Worm (Caenorhabditis elegans) whole organism, L4 larva: ENCODE data around the gene srt-73.

Experiments
- F37D6.2 ChIP-seq: sonication (generic microtip); optimal IDR thresholded peaks from 2 replicates; lab custom pipeline; 2016; ENCODE audit warnings: mild to moderate bottlenecking, missing genetic modification characterization, missing compliant biosample characterization
- F44E2.7 ChIP-seq: fragments of 200-800 bp; sonication (Bioruptor generic); IDR thresholded peaks from 2 replicates; pipeline ENCODE4 v2.1.2; 2022; ENCODE audit warnings: missing genetic modification characterization, missing compliant biosample characterization
- F49E8.2 ChIP-seq: sonication (generic microtip); optimal IDR thresholded peaks from 2 replicates; lab custom pipeline; 2016; ENCODE audit warnings: missing compliant biosample characterization, mild to moderate bottlenecking, missing genetic modification characterization, borderline replicate concordance
- T20F7.1 ChIP-seq: fragments of 200-800 bp; sonication (Bioruptor generic); optimal IDR thresholded peaks from 2 replicates; lab custom pipeline; 2018; ENCODE audit warnings: mild to moderate bottlenecking, missing genetic modification characterization, missing compliant biosample characterization
- ZK546.5 ChIP-seq, 2 experiments: sonication (generic microtip); optimal IDR thresholded peaks; 2 replicates each; lab custom pipeline; 2017; ENCODE audit warnings: missing biosample characterization in 2 of 2, missing genetic modification characterization in 2 of 2
- ama-1 ChIP-seq: fragments of 150-350 bp; optimal IDR thresholded peaks from 2 replicates; lab custom pipeline; 2014; ENCODE audit warnings: inconsistent platforms, mixed read lengths
- arid-1 ChIP-seq: fragments of 200-800 bp; sonication (Bioruptor generic); conservative IDR thresholded peaks from 2 replicates; pipeline ENCODE4 v1.3.6; 2022; ENCODE audit warnings: missing genetic modification reagents, missing genetic modification characterization, missing compliant biosample characterization
- attf-4 ChIP-seq: sonication (generic microtip); optimal IDR thresholded peaks from 3 replicates; lab custom pipeline; 2017; ENCODE audit warnings: missing biosample characterization, missing genetic modification characterization
- ceh-20 ChIP-seq: fragments of 200-800 bp; sonication (Bioruptor generic); IDR thresholded peaks from 2 replicates; pipeline ENCODE4 v1.3.6; 2022; ENCODE audit warnings: missing genetic modification reagents, missing genetic modification characterization, missing compliant biosample characterization
- ceh-44 ChIP-seq: fragments of 200-800 bp; sonication (Bioruptor generic); IDR thresholded peaks from 2 replicates; pipeline ENCODE4 v1.3.6; 2022; ENCODE audit warnings: missing genetic modification reagents, missing genetic modification characterization, missing compliant biosample characterization
- ceh-62 ChIP-seq: sonication (generic microtip); optimal IDR thresholded peaks from 2 replicates; lab custom pipeline; 2017; ENCODE audit warnings: missing biosample characterization, missing genetic modification characterization
- ceh-82 ChIP-seq: sonication (generic microtip); optimal IDR thresholded peaks from 2 replicates; lab custom pipeline; 2017; ENCODE audit warnings: missing biosample characterization, missing genetic modification characterization
- ces-1 ChIP-seq: fragments of 150-350 bp; sonication (generic microtip); optimal IDR thresholded peaks from 4 replicates; lab custom pipeline; 2014; ENCODE audit warnings: missing biosample characterization, missing genetic modification reagents, missing genetic modification characterization
- daf-16 ChIP-seq, 3 experiments: sonication (generic microtip); optimal IDR thresholded peaks; 2 replicates each; lab custom pipeline; 2016 to 2017; ENCODE audit warnings: missing genetic modification characterization in 3 of 3, missing genetic modification reagents in 3 of 3, mild to moderate bottlenecking in 2 of 3, missing compliant biosample characterization in 2 of 3, missing biosample characterization in 1 of 3, moderate library complexity in 1 of 3
- dmd-6 ChIP-seq: fragments of 200-800 bp; sonication (Bioruptor generic); IDR thresholded peaks from 2 replicates; pipeline ENCODE4 v1.3.6; 2022; ENCODE audit warnings: missing genetic modification reagents, missing genetic modification characterization, missing compliant biosample characterization
- dmd-8 ChIP-seq: fragments of 200-800 bp; sonication (Bioruptor generic); IDR thresholded peaks from 2 replicates; pipeline ENCODE4 v1.3.6; 2022; ENCODE audit warnings: missing genetic modification characterization, missing compliant biosample characterization
- dmd-9 ChIP-seq: fragments of 200-800 bp; sonication (Bioruptor generic); IDR thresholded peaks from 2 replicates; pipeline ENCODE4 v1.3.6; 2022; ENCODE audit warnings: missing genetic modification reagents, missing genetic modification characterization, missing compliant biosample characterization
- duxl-1 ChIP-seq: sonication (generic microtip); optimal IDR thresholded peaks from 2 replicates; lab custom pipeline; 2016; ENCODE audit warnings: mild to moderate bottlenecking, missing genetic modification characterization, moderate library complexity, missing compliant biosample characterization; ENCODE audit not compliant: poor library complexity
- dve-1 ChIP-seq: sonication (generic microtip); optimal IDR thresholded peaks from 2 replicates; lab custom pipeline; 2017; ENCODE audit warnings: antibody characterized with exemption, mild to moderate bottlenecking, missing genetic modification characterization, missing compliant biosample characterization; ENCODE audit not compliant: insufficient read depth
- egl-43 ChIP-seq: fragments of 200-800 bp; sonication (Bioruptor generic); IDR thresholded peaks from 2 replicates; pipeline ENCODE4 v1.3.6; 2022; ENCODE audit warnings: missing genetic modification reagents, missing genetic modification characterization, missing compliant biosample characterization
- fkh-10 ChIP-seq: fragments of 150-350 bp; optimal IDR thresholded peaks from 2 replicates; lab custom pipeline; 2014; ENCODE audit warnings: missing biosample characterization, missing genetic modification reagents, missing genetic modification characterization
- fos-1 ChIP-seq: fragments of 150-350 bp; optimal IDR thresholded peaks from 2 replicates; lab custom pipeline; 2014; ENCODE audit warnings: missing biosample characterization, missing genetic modification characterization
- gei-8 ChIP-seq: fragments of 200-800 bp; sonication (Bioruptor generic); optimal IDR thresholded peaks from 2 replicates; lab custom pipeline; 2018; ENCODE audit warnings: mild to moderate bottlenecking, missing genetic modification characterization, missing compliant biosample characterization
- hlh-11 ChIP-seq: fragments of 200-800 bp; sonication (Bioruptor generic); optimal IDR thresholded peaks from 2 replicates; lab custom pipeline; 2018; ENCODE audit warnings: mild to moderate bottlenecking, missing genetic modification characterization, missing compliant biosample characterization
- hmg-1.1 ChIP-seq: fragments of 200-800 bp; sonication (Bioruptor generic); IDR thresholded peaks from 2 replicates; pipeline ENCODE4 v1.3.6; 2022; ENCODE audit warnings: missing genetic modification reagents, missing genetic modification characterization, missing compliant biosample characterization
- lin-1 ChIP-seq: fragments of 200-800 bp; sonication (Bioruptor generic); IDR thresholded peaks from 2 replicates; pipeline ENCODE4 v1.3.6; 2022; ENCODE audit warnings: missing genetic modification reagents, missing genetic modification characterization, missing compliant biosample characterization
- lin-13 ChIP-seq: fragments of 150-350 bp; optimal IDR thresholded peaks from 2 replicates; lab custom pipeline; 2014; ENCODE audit warnings: missing biosample characterization, missing genetic modification reagents, missing genetic modification characterization
- lir-3 ChIP-seq: sonication (generic microtip); optimal IDR thresholded peaks from 2 replicates; lab custom pipeline; 2016; ENCODE audit warnings: mild to moderate bottlenecking, missing genetic modification characterization, missing compliant biosample characterization
- madf-9 ChIP-seq: fragments of 200-800 bp; sonication (Bioruptor generic); conservative IDR thresholded peaks from 2 replicates; pipeline ENCODE4 v1.3.6; 2022; ENCODE audit warnings: missing genetic modification reagents, missing genetic modification characterization, missing compliant biosample characterization
- mxl-3 ChIP-seq: fragments of 200-800 bp; sonication (Bioruptor generic); optimal IDR thresholded peaks from 2 replicates; lab custom pipeline; 2018; ENCODE audit warnings: mild to moderate bottlenecking, missing genetic modification characterization, missing compliant biosample characterization
- nhr-10 ChIP-seq: fragments of 150-350 bp; optimal IDR thresholded peaks from 2 replicates; lab custom pipeline; 2014; ENCODE audit warnings: missing biosample characterization, missing genetic modification characterization
- nhr-25 ChIP-seq: sonication (generic microtip); optimal IDR thresholded peaks from 2 replicates; lab custom pipeline; 2017; ENCODE audit warnings: missing genetic modification characterization, mild to moderate bottlenecking, missing compliant biosample characterization, antibody characterized with exemption, moderate library complexity, borderline replicate concordance; ENCODE audit not compliant: insufficient read depth
- nhr-28 ChIP-seq: fragments of 150-350 bp; optimal IDR thresholded peaks from 2 replicates; lab custom pipeline; 2014; ENCODE audit warnings: missing biosample characterization, missing genetic modification characterization
- nhr-41 ChIP-seq: fragments of 200-800 bp; sonication (Bioruptor generic); IDR thresholded peaks from 2 replicates; pipeline ENCODE4 v1.3.6; 2022; ENCODE audit warnings: missing genetic modification reagents, missing genetic modification characterization, missing compliant biosample characterization
- nhr-6 ChIP-seq: fragments of 150-350 bp; optimal IDR thresholded peaks from 2 replicates; lab custom pipeline; 2014; ENCODE audit warnings: missing biosample characterization, missing genetic modification characterization
- nhr-76 ChIP-seq: fragments of 150-350 bp; optimal IDR thresholded peaks from 2 replicates; lab custom pipeline; 2014; ENCODE audit warnings: missing biosample characterization, missing genetic modification characterization
- rbr-2 ChIP-seq: sonication (generic microtip); optimal IDR thresholded peaks from 2 replicates; lab custom pipeline; 2016; ENCODE audit warnings: missing genotype, missing genetic modification characterization, missing compliant biosample characterization
- skn-1 ChIP-seq: fragments of 150-350 bp; optimal IDR thresholded peaks from 2 replicates; lab custom pipeline; 2014; ENCODE audit warnings: missing biosample characterization, missing genetic modification characterization
- snpc-1.2 ChIP-seq: fragments of 200-800 bp; sonication (Bioruptor generic); IDR thresholded peaks from 2 replicates; pipeline ENCODE4 v1.3.6; 2022; ENCODE audit warnings: missing genetic modification reagents, missing genetic modification characterization, missing compliant biosample characterization
- snpc-4 ChIP-seq: fragments of 150-350 bp; optimal IDR thresholded peaks from 2 replicates; lab custom pipeline; 2014; ENCODE audit warnings: missing biosample characterization, missing genetic modification characterization
- spr-1 ChIP-seq: sonication (generic microtip); optimal IDR thresholded peaks from 2 replicates; lab custom pipeline; 2016; ENCODE audit warnings: mild to moderate bottlenecking, missing genetic modification characterization, missing compliant biosample characterization
- tag-97 ChIP-seq: fragments of 200-800 bp; sonication (Bioruptor generic); IDR thresholded peaks from 2 replicates; pipeline ENCODE4 v1.3.6; 2022; ENCODE audit warnings: missing genetic modification characterization, missing compliant biosample characterization
- tra-1 ChIP-seq: fragments of 200-800 bp; sonication (Bioruptor generic); IDR thresholded peaks from 2 replicates; pipeline ENCODE4 v1.3.6; 2022; ENCODE audit warnings: missing genetic modification reagents, missing genetic modification characterization, missing compliant biosample characterization
- vab-7 ChIP-seq: fragments of 200-800 bp; sonication (Bioruptor generic); IDR thresholded peaks from 2 replicates; pipeline ENCODE4 v1.3.6; 2022; ENCODE audit warnings: missing genetic modification reagents, missing genetic modification characterization, missing compliant biosample characterization
- zfp-2 ChIP-seq: sonication (generic microtip); optimal IDR thresholded peaks from 2 replicates; lab custom pipeline; 2016; ENCODE audit warnings: mild to moderate bottlenecking, missing genetic modification characterization, missing compliant biosample characterization
- zip-11 ChIP-seq: fragments of 200-800 bp; sonication (Bioruptor generic); IDR thresholded peaks from 2 replicates; pipeline ENCODE4 v1.3.6; 2022; ENCODE audit warnings: missing genetic modification characterization, missing compliant biosample characterization
- zip-2 ChIP-seq: fragments of 150-350 bp; optimal IDR thresholded peaks from 2 replicates; lab custom pipeline; 2014; ENCODE audit warnings: missing biosample characterization, missing genetic modification characterization
- ztf-11 ChIP-seq: fragments of 150-350 bp; optimal IDR thresholded peaks from 2 replicates; lab custom pipeline; 2014; ENCODE audit warnings: missing biosample characterization, missing genetic modification characterization
- ztf-7 ChIP-seq: fragments of 150-350 bp; optimal IDR thresholded peaks from 2 replicates; lab custom pipeline; 2014; ENCODE audit warnings: missing biosample characterization, missing genetic modification characterization

The srt-73 gene

ce11 chrIV:7897443-7897842 lies 18.3 kb downstream of the srt-73 start, which contains the start of gene ilys-4:
Gene ilys-4, minus strand, starts transcription at chrIV:7897543.
- TF ChIP-seq ceh-44 (GFP tag; lab: Robert Waterston, UW) (no peak), dmd-8 (GFP tag; lab: Robert Waterston, UW) (no peak), dmd-9 (no peak), lir-3 (tag; lab: Kevin White, UChicago) (no peak), hmg-1.1 (GFP tag; lab: Robert Waterston, UW) (no peak), ztf-7 (tag; lab: Kevin White, UChicago) (no peak), egl-43 (no peak), attf-4 (tag; lab: Kevin White, UChicago) (no peak), ZK546.5 (tag; optimal IDR thresholded peaks at IDR 0.05; lab: Kevin White, UChicago) (no peak), F44E2.7 (GFP tag; lab: Robert Waterston, UW) (no peak), snpc-1.2 (GFP tag; lab: Robert Waterston, UW) (no peak), gei-8 (GFP tag; lab: Kevin White, UChicago) (no peak), duxl-1 (no peak)

ce11 chrIV:7897953-7898352 lies 18.8 kb downstream of the srt-73 start:
- TF ChIP-seq nhr-6: no peak
- TF ChIP-seq mxl-3 (GFP tag; lab: Kevin White, UChicago): no peak
- peak; percentile 53 for TF ChIP-seq fkh-10 (GFP tag; lab: Kevin White, UChicago)
- TF ChIP-seq nhr-10: no peak
- TF ChIP-seq ces-1: peak; percentile 53

ce11 chrIV:7898489-7898888 lies 19.4 kb downstream of the srt-73 start:
- TF ChIP-seq attf-4 (tag; lab: Kevin White, UChicago) (no peak), daf-16 (GFP tag; optimal IDR thresholded peaks at IDR 0.05; lab: Kevin White, UChicago) (no peak), daf-16 (tag; optimal IDR thresholded peaks at IDR 0.05; lab: Kevin White, UChicago) (peak; percentile 73), T20F7.1 (GFP tag; lab: Kevin White, UChicago) (peak; percentile 28), ama-1 (lab: Kevin White, UChicago) (no peak), nhr-41 (GFP tag; lab: Robert Waterston, UW) (no peak), lin-13 (GFP tag; lab: Kevin White, UChicago) (no peak), snpc-4 (tag; lab: Kevin White, UChicago) (no peak), nhr-10 (no peak), dmd-6 (GFP tag; lab: Robert Waterston, UW) (peak; percentile 38; the same call in 1 of the 2 replicates), zip-2 (tag; lab: Kevin White, UChicago) (no peak), fos-1 (tag; lab: Kevin White, UChicago) (no peak), dve-1 (tag; lab: Kevin White, UChicago) (peak; percentile 57), ceh-82 (tag; lab: Kevin White, UChicago) (no peak), spr-1 (tag; lab: Kevin White, UChicago) (no peak), ztf-11 (tag; lab: Kevin White, UChicago) (no peak), skn-1 (tag; lab: Kevin White, UChicago) (no peak), nhr-76 (tag; lab: Kevin White, UChicago) (no peak), ceh-20 (GFP tag; lab: Robert Waterston, UW) (no peak), arid-1 (GFP tag; lab: Robert Waterston, UW) (no peak), madf-9 (GFP tag; lab: Robert Waterston, UW) (no peak), zip-11 (GFP tag; lab: Robert Waterston, UW) (no peak), hlh-11 (tag; lab: Kevin White, UChicago) (peak; percentile 60), nhr-25 (tag; lab: Kevin White, UChicago) (no peak), lin-1 (no peak), F37D6.2 (no peak), tag-97 (no peak), nhr-28 (tag; lab: Kevin White, UChicago) (peak; percentile 61), rbr-2 (tag; lab: Kevin White, UChicago) (no peak), vab-7 (GFP tag; lab: Robert Waterston, UW) (no peak), F49E8.2 (tag; lab: Kevin White, UChicago) (no peak), ceh-62 (no peak), zfp-2 (no peak), tra-1 (GFP tag; lab: Robert Waterston, UW) (no peak)
